Fruit fly (Drosophila melanogaster) whole organism, pupa: ENCODE data around the gene Or33c.
A peak's percentile ranks its signal among the peaks of the same experiment; 100 is the strongest.

ENCODE experiments used
- CG13204 ChIP-seq: fragments of 200-800 bp; sonication (Bioruptor generic); optimal IDR thresholded peaks from 2 replicates; lab custom pipeline; 2018; ENCODE audit warnings: missing biosample characterization, mild to moderate bottlenecking, missing genetic modification characterization, moderate library complexity
- CG15710 ChIP-seq: fragments of 200-800 bp; sonication (Bioruptor generic); optimal IDR thresholded peaks from 2 replicates; lab custom pipeline; 2018; ENCODE audit warnings: missing biosample characterization, mild to moderate bottlenecking, missing genetic modification characterization, moderate library complexity
- CG34367 ChIP-seq: fragments of 200-800 bp; sonication (Bioruptor generic); optimal IDR thresholded peaks from 2 replicates; lab custom pipeline; 2018; ENCODE audit warnings: missing biosample characterization, mild to moderate bottlenecking, missing genetic modification characterization
- CG4496 ChIP-seq: fragments of 200-800 bp; sonication (Bioruptor generic); IDR thresholded peaks from 3 replicates; pipeline ENCODE4 v1.3.6; 2022; ENCODE audit warnings: missing biosample characterization, missing genetic modification characterization
- Pif1A ChIP-seq: fragments of 200-800 bp; sonication (Bioruptor generic); optimal IDR thresholded peaks from 3 replicates; lab custom pipeline; 2016; ENCODE audit warnings: missing biosample characterization, missing genetic modification characterization

DNA sequence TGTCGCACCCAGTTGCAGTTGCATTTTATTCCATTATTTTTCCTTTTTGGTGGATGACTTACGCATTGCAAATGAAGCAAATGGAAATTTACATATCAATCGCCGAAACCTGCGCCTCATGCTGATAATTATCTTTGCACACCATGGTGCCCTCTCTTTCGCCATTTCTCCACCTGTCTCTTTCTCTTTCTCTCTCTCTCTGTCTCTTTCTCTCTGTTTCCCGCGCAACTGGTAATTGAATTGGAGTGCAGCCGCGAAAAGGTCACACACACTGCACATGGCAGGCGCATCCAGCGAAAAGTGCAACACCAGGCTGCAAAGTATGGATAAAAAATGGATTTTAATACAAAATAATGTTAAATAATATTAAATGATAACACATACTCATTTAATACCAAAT is 40.0 kb downstream of the Or33c start:
- TF ChIP-seq Pif1A (GFP tag; lab: Kevin White, UChicago), result no peak
- no peak for TF ChIP-seq CG34367 (tag; lab: Kevin White, UChicago)
- no peak for TF ChIP-seq CG15710 (tag; lab: Kevin White, UChicago)
- TF ChIP-seq CG4496 (GFP tag; lab: Robert Waterston, UW), result 0 out of 3 replicates have a peak, but pooled peaks have one; percentile 20
- no peak for TF ChIP-seq CG13204
